Worm (Caenorhabditis elegans) whole organism, L2 larva: Measurements from ENCODE around the gene AH10.4.

ENCODE experiments used
- ama-1 ChIP-seq: fragments of 150-350 bp; optimal IDR thresholded peaks from 2 replicates; lab custom pipeline; 2018; ENCODE audit warnings: inconsistent platforms
- unc-62 ChIP-seq: fragments of 150-350 bp; optimal IDR thresholded peaks from 2 replicates; lab custom pipeline; 2014; ENCODE audit warnings: missing biosample characterization, missing genetic modification reagents, missing genetic modification characterization

- TF ChIP-seq ama-1 (lab: Kevin White, UChicago) (no peak), unc-62 (no peak)
These were observed 7.4 kb downstream of the AH10.4 start for ce11 chrV:14130226-14130625.
